Worm (Caenorhabditis elegans): ENCODE data around the gene F43E2.6.

The F43E2.6 gene

ce11 chrII:7363990-7364455 lies 4.6 kb downstream of the F43E2.6 start, which contains the start of gene msra-1 (continued):
- TF ChIP-seq nhr-11 (tag; optimal IDR thresholded peaks at IDR 0.05), result peak; percentile 26

- TF ChIP-seq zfp-3 (GFP tag; conservative IDR thresholded peaks at IDR 0.05), result no peak
- TF ChIP-seq nhr-111 (GFP tag; optimal IDR thresholded peaks at IDR 0.05), result no peak
- no peak for TF ChIP-seq lsy-2 (tag; optimal IDR thresholded peaks at IDR 0.05)
- no peak for TF ChIP-seq F49E8.2 (tag; optimal IDR thresholded peaks at IDR 0.05; ENCODE audit: borderline replicate concordance)
Measured at ce11 chrII:7358489-7358943, 10.1 kb downstream of the F43E2.6 start, which contains the start of gene insc-1. TSS of gene insc-1 (plus strand) at chrII:7358893.

- no peak for TF ChIP-seq nhr-41 (GFP tag; IDR thresholded peaks at IDR 0.05)
- TF ChIP-seq daf-8 (GFP tag; IDR thresholded peaks at IDR 0.05), result no peak
- no peak for TF ChIP-seq nhr-111 (GFP tag; optimal IDR thresholded peaks at IDR 0.05)
- no peak for TF ChIP-seq spr-3 (GFP tag; optimal IDR thresholded peaks at IDR 0.05)
- no peak for TF ChIP-seq tag-97 (GFP tag; IDR thresholded peaks at IDR 0.05)
- TF ChIP-seq lsy-2 (tag; optimal IDR thresholded peaks at IDR 0.05), result no peak
- TF ChIP-seq zip-11 (GFP tag; IDR thresholded peaks at IDR 0.05), result no peak
- TF ChIP-seq ceh-44 (GFP tag; IDR thresholded peaks at IDR 0.05), result no peak
- no peak for TF ChIP-seq mep-1 (tag; optimal IDR thresholded peaks at IDR 0.05)
- TF ChIP-seq mxl-2 (GFP tag; conservative IDR thresholded peaks at IDR 0.05), result no peak
- no peak for TF ChIP-seq zag-1 (tag; optimal IDR thresholded peaks at IDR 0.05)
- no peak for TF ChIP-seq F10B5.3 (tag; optimal IDR thresholded peaks at IDR 0.05)
- no peak for TF ChIP-seq lir-3 (tag; optimal IDR thresholded peaks at IDR 0.05)
- no peak for TF ChIP-seq unc-62 (GFP tag; optimal IDR thresholded peaks at IDR 0.05 in 1 of 2)
- TF ChIP-seq unc-62 (tag; optimal IDR thresholded peaks at IDR 0.05), result no peak
- TF ChIP-seq skn-1 (tag; optimal IDR thresholded peaks at IDR 0.05), result no peak
- TF ChIP-seq Y105C5A.15 (GFP tag; IDR thresholded peaks at IDR 0.05), result no peak
- no peak for TF ChIP-seq gei-8 (GFP tag; optimal IDR thresholded peaks at IDR 0.05)
Measured at ce11 chrII:7357176-7357575, 11.5 kb downstream of the F43E2.6 start.

ce11 chrII:7356773-7357172 lies 11.9 kb downstream of the F43E2.6 start:
- TF ChIP-seq ctbp-1 (GFP tag; IDR thresholded peaks at IDR 0.05) (no peak), lsy-2 (tag; optimal IDR thresholded peaks at IDR 0.05) (peak in 1 of 2 experiments; percentile 69), Y5F2A.4 (GFP tag; optimal IDR thresholded peaks at IDR 0.05) (no peak), F37D6.2 (tag; optimal IDR thresholded peaks at IDR 0.05) (no peak), F26F4.8 (GFP tag; conservative IDR thresholded peaks at IDR 0.05) (no peak), hmg-1.1 (GFP tag; IDR thresholded peaks at IDR 0.05) (no peak), lir-3 (tag; optimal IDR thresholded peaks at IDR 0.05) (no peak), daf-16 (GFP tag; optimal IDR thresholded peaks at IDR 0.05) (no peak), daf-16 (tag; optimal IDR thresholded peaks at IDR 0.05) (no peak), lin-29 (GFP tag; IDR thresholded peaks at IDR 0.05) (no peak), daf-19 (GFP tag; conservative IDR thresholded peaks at IDR 0.05) (no peak), ztf-7 (tag; optimal IDR thresholded peaks at IDR 0.05) (no peak), unc-130 (GFP tag; optimal IDR thresholded peaks at IDR 0.05) (no peak), aha-1 (tag) (peak; percentile 53), mes-2 (tag; optimal IDR thresholded peaks at IDR 0.05; ENCODE audit: poor library complexity, severe bottlenecking) (peak; percentile 57), duxl-1 (tag; optimal IDR thresholded peaks at IDR 0.05; ENCODE audit: poor library complexity) (no peak), spr-1 (tag; optimal IDR thresholded peaks at IDR 0.05) (no peak), egl-27 (tag; optimal IDR thresholded peaks at IDR 0.05) (no peak), T20F7.1 (GFP tag; optimal IDR thresholded peaks at IDR 0.05) (peak; percentile 91), R02D3.7 (tag; optimal IDR thresholded peaks at IDR 0.05) (peak; percentile 63), Y48G9A.11 (GFP tag; IDR thresholded peaks at IDR 0.05) (peak; percentile 99), pqm-1 (tag; optimal IDR thresholded peaks at IDR 0.05) (no peak), set-16 (GFP tag; IDR thresholded peaks at IDR 0.05) (no peak)
